Worm (Caenorhabditis elegans): ENCODE measurements around the gene T10G3.2.

The T10G3.2 gene

ce11 chrV:13479766-13480165, at the start of gene T10G3.2:
T10G3.2 (minus strand) TSS chrV:13479866.
- no peak for TF ChIP-seq jun-1 (tag; optimal IDR thresholded peaks at IDR 0.05)
- no peak for TF ChIP-seq ceh-88 (GFP tag; IDR thresholded peaks at IDR 0.05)
- no peak for TF ChIP-seq skn-1 (tag; optimal IDR thresholded peaks at IDR 0.05)
- TF ChIP-seq irx-1 (tag; optimal IDR thresholded peaks at IDR 0.05) = no peak
- TF ChIP-seq ces-1 (GFP tag; optimal IDR thresholded peaks at IDR 0.05) = no peak
- TF ChIP-seq snu-23 (GFP tag; optimal IDR thresholded peaks at IDR 0.05) = no peak
- TF ChIP-seq ceh-90 (tag; optimal IDR thresholded peaks at IDR 0.05) = no peak
- TF ChIP-seq nhr-237 (tag; optimal IDR thresholded peaks at IDR 0.05) = no peak
- TF ChIP-seq mab-9 (GFP tag; IDR thresholded peaks at IDR 0.05) = no peak
- no peak for TF ChIP-seq alr-1 (tag; optimal IDR thresholded peaks at IDR 0.05; ENCODE audit: borderline replicate concordance)
- no peak for TF ChIP-seq lir-3 (tag; optimal IDR thresholded peaks at IDR 0.05; ENCODE audit: poor library complexity)

ce11 chrV:13529165-13529564, 49.5 kb upstream of the T10G3.2 start:
- no peak for TF ChIP-seq sptf-1 (tag; optimal IDR thresholded peaks at IDR 0.05)
- no peak for TF ChIP-seq nhr-47 (tag; optimal IDR thresholded peaks at IDR 0.05)
- no peak for TF ChIP-seq ceh-90 (tag; optimal IDR thresholded peaks at IDR 0.05)
- no peak for TF ChIP-seq dpl-1 (GFP tag; optimal IDR thresholded peaks at IDR 0.05)
- TF ChIP-seq C34B4.2 (tag; optimal IDR thresholded peaks at IDR 0.05) = no peak
- TF ChIP-seq pax-3 (tag; optimal IDR thresholded peaks at IDR 0.05) = no peak
- TF ChIP-seq nhr-20 (tag; optimal IDR thresholded peaks at IDR 0.05) = no peak
- no peak for TF ChIP-seq unc-130 (tag; optimal IDR thresholded peaks at IDR 0.05)
- TF ChIP-seq ceh-8 (GFP tag; optimal IDR thresholded peaks at IDR 0.05) = no peak
- TF ChIP-seq swsn-7 (tag; optimal IDR thresholded peaks at IDR 0.05) = no peak
- TF ChIP-seq elt-2 (tag; optimal IDR thresholded peaks at IDR 0.05) = peak; percentile 45
- TF ChIP-seq C16A3.4 (tag; optimal IDR thresholded peaks at IDR 0.05) = no peak
- no peak for TF ChIP-seq ztf-4 (tag; optimal IDR thresholded peaks at IDR 0.05)
- TF ChIP-seq lin-39 (tag; optimal IDR thresholded peaks at IDR 0.05) = no peak
- no peak for TF ChIP-seq rnt-1 (tag; optimal IDR thresholded peaks at IDR 0.05)
- no peak for TF ChIP-seq lin-13 (GFP tag; optimal IDR thresholded peaks at IDR 0.05)
- TF ChIP-seq ets-5 (GFP tag; IDR thresholded peaks at IDR 0.05) = no peak
- TF ChIP-seq hpl-2 (GFP tag; optimal IDR thresholded peaks at IDR 0.05) = no peak
- no peak for TF ChIP-seq egl-13 (tag; optimal IDR thresholded peaks at IDR 0.05)
- TF ChIP-seq aha-1 (tag; optimal IDR thresholded peaks at IDR 0.05) = no peak
- TF ChIP-seq isw-1 (GFP tag; IDR thresholded peaks at IDR 0.05) = no peak
- no peak for TF ChIP-seq mep-1 (tag; optimal IDR thresholded peaks at IDR 0.05)
- no peak for TF ChIP-seq irx-1 (tag; optimal IDR thresholded peaks at IDR 0.05)
- TF ChIP-seq lin-35 (GFP tag; optimal IDR thresholded peaks at IDR 0.05) = peak in 1 of 2 experiments; percentile 42
- TF ChIP-seq blmp-1 (tag; optimal IDR thresholded peaks at IDR 0.05) = no peak
- no peak for TF ChIP-seq aly-2 (tag; optimal IDR thresholded peaks at IDR 0.05)
- no peak for TF ChIP-seq nhr-76 (tag; optimal IDR thresholded peaks at IDR 0.05)
- no peak for TF ChIP-seq mab-9 (GFP tag; IDR thresholded peaks at IDR 0.05)
- no peak for TF ChIP-seq lir-3 (tag; optimal IDR thresholded peaks at IDR 0.05; ENCODE audit: poor library complexity)
- TF ChIP-seq ama-1 (optimal IDR thresholded peaks at IDR 0.05) = peak; percentile 54
- peak; percentile 4 for TF ChIP-seq nhr-90 (tag; optimal IDR thresholded peaks at IDR 0.05; ENCODE audit: poor library complexity)
- no peak for TF ChIP-seq unc-62 (GFP tag; optimal IDR thresholded peaks at IDR 0.05)

ce11 chrV:13523194-13523593, 43.5 kb upstream of the T10G3.2 start, which contains the start of gene R11G10.3:
R11G10.3 (plus strand) TSS chrV:13523494.
- TF ChIP-seq isw-1 (GFP tag; IDR thresholded peaks at IDR 0.05) = no peak
- TF ChIP-seq grh-1 (GFP tag; IDR thresholded peaks at IDR 0.05) = no peak
- no peak for TF ChIP-seq unc-30 (tag; optimal IDR thresholded peaks at IDR 0.05)
- TF ChIP-seq ceh-8 (GFP tag; optimal IDR thresholded peaks at IDR 0.05) = no peak
- TF ChIP-seq efl-1 (optimal IDR thresholded peaks at IDR 0.05) = no peak
- TF ChIP-seq efl-1 (GFP tag; optimal IDR thresholded peaks at IDR 0.05 in 1 of 2) = no peak
- TF ChIP-seq nhr-90 (tag; optimal IDR thresholded peaks at IDR 0.05; ENCODE audit: poor library complexity) = no peak
- no peak for TF ChIP-seq fkh-4 (tag; optimal IDR thresholded peaks at IDR 0.05; ENCODE audit: borderline replicate concordance)
- no peak for TF ChIP-seq egl-13 (tag; optimal IDR thresholded peaks at IDR 0.05)
- no peak for TF ChIP-seq zip-4 (GFP tag; optimal IDR thresholded peaks at IDR 0.05)
- no peak for TF ChIP-seq pax-3 (tag; optimal IDR thresholded peaks at IDR 0.05)
- no peak for TF ChIP-seq fkh-10 (GFP tag; optimal IDR thresholded peaks at IDR 0.05)
- TF ChIP-seq tlp-1 (tag; optimal IDR thresholded peaks at IDR 0.05) = no peak
- TF ChIP-seq ets-5 (GFP tag; IDR thresholded peaks at IDR 0.05) = no peak
- TF ChIP-seq lir-3 (tag; optimal IDR thresholded peaks at IDR 0.05; ENCODE audit: poor library complexity) = no peak
- no peak for TF ChIP-seq nhr-12 (tag; optimal IDR thresholded peaks at IDR 0.05)

Data from whole organism, L1 larva.